Fruit fly (Drosophila melanogaster) whole organism, wandering third instar larva: ENCODE results near the gene CG33181.

Source experiments
- CG32264 ChIP-seq: fragments of 200-800 bp; sonication (Bioruptor generic); optimal IDR thresholded peaks from 2 replicates; lab custom pipeline; 2016; ENCODE audit warnings: missing biosample characterization, missing genetic modification characterization
- CG9705 ChIP-seq: fragments of 200-800 bp; sonication (Bioruptor generic); optimal IDR thresholded peaks from 2 replicates; lab custom pipeline; 2018; ENCODE audit warnings: missing biosample characterization, mild to moderate bottlenecking, missing genetic modification characterization
- CrebA ChIP-seq: fragments of 200-800 bp; sonication (Bioruptor generic); optimal IDR thresholded peaks from 2 replicates; lab custom pipeline; 2016; ENCODE audit warnings: missing biosample characterization, mild to moderate bottlenecking, missing genetic modification characterization, borderline replicate concordance
- Hr78 ChIP-seq: fragments of >200 bp; optimal IDR thresholded peaks from 2 replicates; lab custom pipeline; 2017; ENCODE audit warnings: missing biosample characterization, missing genetic modification characterization
- OdsH ChIP-seq: fragments of 200-800 bp; sonication (Bioruptor generic); optimal IDR thresholded peaks from 2 replicates; lab custom pipeline; 2016; ENCODE audit warnings: missing biosample characterization, mild to moderate bottlenecking, missing genetic modification characterization
- Rel ChIP-seq, 2 experiments: fragments of 200-800 bp; sonication (Bioruptor generic) in 1 of 2; optimal IDR thresholded peaks; 2 replicates in 1 of 2; 3 replicates in 1 of 2; lab custom pipeline; 2016 to 2019; ENCODE audit warnings: mild to moderate bottlenecking in 2 of 2, missing biosample characterization in 2 of 2, missing genetic modification characterization in 2 of 2, moderate library complexity in 1 of 2
- Sp1 ChIP-seq: fragments of 200-800 bp; sonication (Bioruptor generic); optimal IDR thresholded peaks from 3 replicates; lab custom pipeline; 2019; ENCODE audit warnings: missing biosample characterization, mild to moderate bottlenecking, missing genetic modification characterization, moderate library complexity
- dmrt93B ChIP-seq: fragments of 200-800 bp; sonication (Bioruptor generic); optimal IDR thresholded peaks from 2 replicates; lab custom pipeline; 2018; ENCODE audit warnings: missing biosample characterization, mild to moderate bottlenecking, missing genetic modification characterization
- dsf ChIP-seq: sonication (Bioruptor generic); optimal IDR thresholded peaks from 2 replicates; lab custom pipeline; 2016; ENCODE audit warnings: missing biosample characterization, missing genetic modification characterization, borderline replicate concordance
- ey ChIP-seq: fragments of 200-800 bp; sonication (Bioruptor generic); optimal IDR thresholded peaks from 2 replicates; lab custom pipeline; 2016; ENCODE audit warnings: missing biosample characterization, missing genetic modification characterization
- foxo ChIP-seq, 2 experiments: fragments of 200-800 bp; sonication (Bioruptor generic); optimal IDR thresholded peaks; 2 replicates in 1 of 2; 3 replicates in 1 of 2; lab custom pipeline; 2016 to 2017; ENCODE audit warnings: missing biosample characterization in 2 of 2, missing genetic modification characterization in 2 of 2
- psq ChIP-seq: fragments of 200-800 bp; sonication (Bioruptor generic); optimal IDR thresholded peaks from 3 replicates; lab custom pipeline; 2017; ENCODE audit warnings: missing biosample characterization, mild to moderate bottlenecking, missing genetic modification characterization, moderate library complexity
- woc ChIP-seq: sonication (Bioruptor generic); optimal IDR thresholded peaks from 2 replicates; lab custom pipeline; 2016; ENCODE audit warnings: missing biosample characterization, mild to moderate bottlenecking, missing genetic modification characterization

DNA sequence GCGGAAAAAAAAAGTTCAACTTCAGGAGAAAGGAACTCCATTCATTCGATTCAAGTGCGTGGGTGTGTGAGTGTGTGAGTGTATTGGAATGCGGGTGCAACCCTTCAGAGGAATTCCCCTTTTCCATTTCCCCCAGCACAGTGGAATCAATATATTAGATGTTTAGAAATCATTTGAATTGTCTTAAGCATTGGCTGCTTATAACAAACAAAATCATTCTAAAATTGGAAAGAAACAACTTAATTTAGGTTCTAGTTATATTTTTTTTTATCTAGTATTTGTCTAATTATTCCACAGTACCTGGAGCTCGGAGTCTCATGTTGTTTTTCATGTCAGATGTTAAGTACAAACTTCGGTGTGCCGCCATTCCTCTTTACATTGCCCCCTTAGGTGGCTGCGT lies 49.8 kb downstream of the CG33181 start:
- TF ChIP-seq woc (GFP tag; lab: Kevin White, UChicago): no peak
- no peak for TF ChIP-seq ey (GFP tag; lab: Kevin White, UChicago)
- no peak for TF ChIP-seq Hr78 (GFP tag; lab: Kevin White, UChicago)
- no peak for TF ChIP-seq Rel (GFP tag; optimal IDR thresholded peaks at IDR 0.05; lab: Kevin White, UChicago)
- TF ChIP-seq Rel (tag; optimal IDR thresholded peaks at IDR 0.05; lab: Kevin White, UChicago): no peak
- no peak for TF ChIP-seq foxo (GFP tag; optimal IDR thresholded peaks at IDR 0.05; lab: Kevin White, UChicago)
- no peak for TF ChIP-seq OdsH
- peak; percentile 25 for TF ChIP-seq Sp1 (GFP tag; lab: Kevin White, UChicago)
- TF ChIP-seq CrebA (GFP tag; lab: Kevin White, UChicago): no peak
- no peak for TF ChIP-seq psq (GFP tag; lab: Kevin White, UChicago)
- TF ChIP-seq dsf: no peak
- TF ChIP-seq CG9705 (GFP tag; lab: Kevin White, UChicago): no peak
- TF ChIP-seq CG32264: no peak
- no peak for TF ChIP-seq dmrt93B (GFP tag; lab: Kevin White, UChicago)
